Fruit fly (Drosophila melanogaster): ENCODE results near the gene CG33920.

CG33920 gene

dm6 chr3R:31059036-31059806 is 14.3 kb upstream of the CG33920 start (continued):
- TF ChIP-seq CG14014 (GFP tag; IDR thresholded peaks at IDR 0.05) = peak; percentile 70
- TF ChIP-seq CG4282 (GFP tag; optimal IDR thresholded peaks at IDR 0.05) = no peak
- no peak for TF ChIP-seq vnd (GFP tag; IDR thresholded peaks at IDR 0.05; ENCODE audit: partially characterized antibody)
- peak; percentile 81 for TF ChIP-seq Ada2b (GFP tag; IDR thresholded peaks at IDR 0.05)
- TF ChIP-seq CG18476 (GFP tag; optimal IDR thresholded peaks at IDR 0.05) = peak; percentile 49
- TF ChIP-seq CG14441 (GFP tag; IDR thresholded peaks at IDR 0.05) = peak; percentile 53
- TF ChIP-seq CG9727 (GFP tag; optimal IDR thresholded peaks at IDR 0.05) = peak; percentile 86
- peak; percentile 66; the same call in 2 of the 3 replicates for TF ChIP-seq Mrtf (GFP tag; IDR thresholded peaks at IDR 0.05)
- peak; percentile 84 for TF ChIP-seq CG6813 (GFP tag; optimal IDR thresholded peaks at IDR 0.05)
- TF ChIP-seq Sry-β (GFP tag; optimal IDR thresholded peaks at IDR 0.05) = peak; percentile 25
- 0 out of 2 replicates have a peak, but pooled peaks have one; percentile 46 for TF ChIP-seq CG32767 (GFP tag; IDR thresholded peaks at IDR 0.05)
- peak; percentile 92 for TF ChIP-seq gem (tag; optimal IDR thresholded peaks at IDR 0.05)
- TF ChIP-seq NC2β (GFP tag; optimal IDR thresholded peaks at IDR 0.05) = no peak
- peak; percentile 82 for TF ChIP-seq CG1529 (GFP tag; optimal IDR thresholded peaks at IDR 0.05)
- TF ChIP-seq CG33557 (GFP tag; optimal IDR thresholded peaks at IDR 0.05) = peak; percentile 67
- peak; percentile 71 for TF ChIP-seq sob (GFP tag; IDR thresholded peaks at IDR 0.05)
- no peak for TF ChIP-seq tna (GFP tag; IDR thresholded peaks at IDR 0.05; ENCODE audit: partially characterized antibody)
- no peak for TF ChIP-seq Sin3A (optimal IDR thresholded peaks at IDR 0.05)
- peak; percentile 12 for TF ChIP-seq CG12299 (tag; optimal IDR thresholded peaks at IDR 0.05)
- TF ChIP-seq chm (GFP tag; IDR thresholded peaks at IDR 0.05) = peak; percentile 46
- TF ChIP-seq bowl (GFP tag; IDR thresholded peaks at IDR 0.05) = 0 out of 2 replicates have a peak, but pooled peaks have one; percentile 15
- TF ChIP-seq Poxn (GFP tag; IDR thresholded peaks at IDR 0.05) = no peak
- no peak for TF ChIP-seq CG33213 (GFP tag; optimal IDR thresholded peaks at IDR 0.05)
- peak; percentile 74 for TF ChIP-seq CG18764 (GFP tag; optimal IDR thresholded peaks at IDR 0.05)
- peak; percentile 64 for TF ChIP-seq CG1603 (tag; optimal IDR thresholded peaks at IDR 0.05)
- peak; percentile 56 for TF ChIP-seq zf30C (GFP tag; optimal IDR thresholded peaks at IDR 0.05)
- TF ChIP-seq Deaf1 (tag; optimal IDR thresholded peaks at IDR 0.05) = peak; percentile 58
- peak; percentile 30 for TF ChIP-seq cg (GFP tag; optimal IDR thresholded peaks at IDR 0.05)
- peak; percentile 55; the same call in 2 of the 3 replicates for TF ChIP-seq CG14050 (GFP tag; IDR thresholded peaks at IDR 0.05)
- peak; percentile 78 for TF ChIP-seq trem (tag; optimal IDR thresholded peaks at IDR 0.05)
- TF ChIP-seq lmd (GFP tag; IDR thresholded peaks at IDR 0.05) = peak; percentile 82
- peak; percentile 68 for TF ChIP-seq CG9932 (GFP tag; IDR thresholded peaks at IDR 0.05)
- peak; percentile 81 for TF ChIP-seq NfI (GFP tag; optimal IDR thresholded peaks at IDR 0.05)
- no peak for TF ChIP-seq pb (GFP tag; optimal IDR thresholded peaks at IDR 0.05)
- peak; percentile 85 for TF ChIP-seq unpg (GFP tag; optimal IDR thresholded peaks at IDR 0.05)
- TF ChIP-seq CG17361 (GFP tag; IDR thresholded peaks at IDR 0.05) = peak; percentile 91
- peak; percentile 54 for TF ChIP-seq scrt (GFP tag; optimal IDR thresholded peaks at IDR 0.05)
- no peak for TF ChIP-seq Myb (GFP tag; optimal IDR thresholded peaks at IDR 0.05)
- no peak for TF ChIP-seq CG1792 (GFP tag; optimal IDR thresholded peaks at IDR 0.05)
- TF ChIP-seq CG1832 (GFP tag; optimal IDR thresholded peaks at IDR 0.05) = peak; percentile 54
- peak in 1 of 3 experiments; percentile 81 for TF ChIP-seq lola (GFP tag; optimal IDR thresholded peaks at IDR 0.05)
- no peak for TF ChIP-seq Dp (GFP tag; optimal IDR thresholded peaks at IDR 0.05)
- TF ChIP-seq dm (GFP tag; optimal IDR thresholded peaks at IDR 0.05) = no peak
- peak; percentile 88 for TF ChIP-seq Xrp1 (GFP tag; IDR thresholded peaks at IDR 0.05)
- peak; percentile 69 for TF ChIP-seq CG8359 (GFP tag; optimal IDR thresholded peaks at IDR 0.05; ENCODE audit: borderline replicate concordance)
- TF ChIP-seq CG4730 (GFP tag; IDR thresholded peaks at IDR 0.05) = peak; percentile 76
- peak; percentile 59 for TF ChIP-seq exex (tag; optimal IDR thresholded peaks at IDR 0.05)
- peak; percentile 93 for TF ChIP-seq CG31441 (GFP tag; IDR thresholded peaks at IDR 0.05)
- no peak for TF ChIP-seq chinmo (GFP tag; IDR thresholded peaks at IDR 0.05; ENCODE audit: partially characterized antibody)

Measured in whole organism, embryonic.